Worm (Caenorhabditis elegans): Measurements from ENCODE around the gene B0244.9.

The B0244.9 gene

DNA sequence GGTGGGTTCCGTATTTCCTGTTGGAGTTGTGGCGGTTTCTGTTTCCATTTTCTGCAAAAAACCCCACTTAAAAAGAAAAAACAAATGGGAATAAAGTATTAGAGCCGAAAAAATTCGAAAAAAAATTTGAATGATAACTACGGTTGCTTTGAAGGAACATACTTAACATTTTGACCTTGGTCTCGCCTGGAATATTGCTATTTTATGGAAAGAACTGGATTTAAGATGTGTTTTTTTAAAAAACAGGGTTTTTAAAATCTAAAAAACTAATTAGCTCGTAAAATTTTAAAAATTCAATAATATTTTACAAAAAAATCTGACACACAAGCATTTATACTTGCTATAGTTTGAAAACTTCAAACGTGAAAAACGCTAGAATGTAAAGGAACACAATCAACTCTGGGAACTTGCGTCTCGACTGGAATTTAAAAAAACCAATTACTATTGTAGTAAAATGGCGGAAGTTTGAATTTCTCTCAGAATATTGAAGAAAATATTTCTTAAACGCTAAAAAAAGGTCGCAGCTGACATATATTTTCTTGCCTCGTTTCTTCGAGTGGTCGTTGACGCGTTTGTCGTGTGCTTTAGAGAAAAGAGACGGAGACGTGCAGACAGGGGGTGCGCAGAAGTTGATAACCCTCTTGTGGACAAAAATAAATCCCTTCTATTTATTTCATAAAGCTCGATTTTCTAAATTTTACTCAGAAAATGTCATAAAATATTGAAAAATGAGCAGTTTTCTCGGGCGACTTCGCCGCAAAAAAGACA lies 32.7 kb downstream of the B0244.9 start, which contains the start of the genes lgg-3 and rgs-5 (continued):
- TF ChIP-seq sup-37 (GFP tag; optimal IDR thresholded peaks at IDR 0.05): no peak
- TF ChIP-seq F16B12.6 (tag; optimal IDR thresholded peaks at IDR 0.05): no peak
- TF ChIP-seq irx-1 (tag; optimal IDR thresholded peaks at IDR 0.05): no peak
- no peak for TF ChIP-seq grh-1 (GFP tag; IDR thresholded peaks at IDR 0.05)
- no peak for TF ChIP-seq lin-14 (GFP tag; optimal IDR thresholded peaks at IDR 0.05)
- TF ChIP-seq zag-1 (tag; optimal IDR thresholded peaks at IDR 0.05): no peak
- no peak for TF ChIP-seq nhr-237 (tag; optimal IDR thresholded peaks at IDR 0.05)
- TF ChIP-seq nhr-47 (tag; optimal IDR thresholded peaks at IDR 0.05): no peak
- TF ChIP-seq fkh-8 (tag; optimal IDR thresholded peaks at IDR 0.05): peak; percentile 1
- no peak for TF ChIP-seq unc-98 (GFP tag; IDR thresholded peaks at IDR 0.05)
- TF ChIP-seq mep-1 (tag; optimal IDR thresholded peaks at IDR 0.05): peak; percentile 15
- no peak for TF ChIP-seq fkh-4 (tag; optimal IDR thresholded peaks at IDR 0.05; ENCODE audit: borderline replicate concordance)
- TF ChIP-seq nhr-85 (tag): peak; percentile 17
- TF ChIP-seq efl-1 (optimal IDR thresholded peaks at IDR 0.05): peak; percentile 50 to 70
- TF ChIP-seq efl-1 (GFP tag; optimal IDR thresholded peaks at IDR 0.05 in 1 of 2): peak; percentile 47 to 93
- TF ChIP-seq ceh-88 (GFP tag; IDR thresholded peaks at IDR 0.05): no peak
- TF ChIP-seq mef-2 (tag; optimal IDR thresholded peaks at IDR 0.05): no peak
- no peak for TF ChIP-seq nhr-19 (GFP tag; conservative IDR thresholded peaks at IDR 0.05)
- peak; percentile 30 for TF ChIP-seq snu-23 (GFP tag; optimal IDR thresholded peaks at IDR 0.05)
- no peak for TF ChIP-seq skn-1 (tag; optimal IDR thresholded peaks at IDR 0.05)
- no peak for TF ChIP-seq lin-39 (tag; optimal IDR thresholded peaks at IDR 0.05)
- TF ChIP-seq vab-15 (tag; optimal IDR thresholded peaks at IDR 0.05): no peak
- peak in 1 of 2 experiments; percentile 8 for TF ChIP-seq mdl-1 (tag; optimal IDR thresholded peaks at IDR 0.05)
- TF ChIP-seq nhr-77 (tag; optimal IDR thresholded peaks at IDR 0.05): no peak
- no peak for TF ChIP-seq fkh-10 (GFP tag; optimal IDR thresholded peaks at IDR 0.05)
- TF ChIP-seq hlh-4 (tag; optimal IDR thresholded peaks at IDR 0.05): no peak
- TF ChIP-seq unc-130 (tag; optimal IDR thresholded peaks at IDR 0.05): no peak
- TF ChIP-seq alr-1 (tag; optimal IDR thresholded peaks at IDR 0.05; ENCODE audit: borderline replicate concordance): no peak
- no peak for TF ChIP-seq ztf-11 (tag; optimal IDR thresholded peaks at IDR 0.05)
- TF ChIP-seq C16A3.4 (tag; optimal IDR thresholded peaks at IDR 0.05): peak; percentile 27
- no peak for TF ChIP-seq lir-3 (tag; optimal IDR thresholded peaks at IDR 0.05; ENCODE audit: poor library complexity)
- no peak for TF ChIP-seq ceh-90 (tag; optimal IDR thresholded peaks at IDR 0.05)
- TF ChIP-seq unc-62 (GFP tag; optimal IDR thresholded peaks at IDR 0.05): no peak
- peak; percentile 46 for TF ChIP-seq nhr-71 (tag; optimal IDR thresholded peaks at IDR 0.05)
- no peak for TF ChIP-seq nhr-28 (tag; optimal IDR thresholded peaks at IDR 0.05)
- TF ChIP-seq Y116A8C.19 (tag; optimal IDR thresholded peaks at IDR 0.05; ENCODE audit: borderline replicate concordance): no peak
- TF ChIP-seq aly-2 (tag; optimal IDR thresholded peaks at IDR 0.05): no peak
- no peak for TF ChIP-seq hlh-17 (GFP tag; optimal IDR thresholded peaks at IDR 0.05; ENCODE audit: borderline replicate concordance)
- no peak for TF ChIP-seq snpc-4 (tag; optimal IDR thresholded peaks at IDR 0.05)
- TF ChIP-seq blmp-1 (tag; optimal IDR thresholded peaks at IDR 0.05): peak; percentile 20
- TF ChIP-seq sox-4 (tag; optimal IDR thresholded peaks at IDR 0.05): no peak
- TF ChIP-seq unc-86 (tag; optimal IDR thresholded peaks at IDR 0.05): no peak
- no peak for TF ChIP-seq pag-3 (tag; optimal IDR thresholded peaks at IDR 0.05; ENCODE audit: borderline replicate concordance, insufficient read depth)
- TF ChIP-seq efl-3 (GFP tag; optimal IDR thresholded peaks at IDR 0.05): no peak
- TF ChIP-seq lin-15B (tag; optimal IDR thresholded peaks at IDR 0.05): peak; percentile 18
- TF ChIP-seq jun-1 (tag; optimal IDR thresholded peaks at IDR 0.05): no peak
- TF ChIP-seq ceh-82 (tag; optimal IDR thresholded peaks at IDR 0.05): peak in 1 of 3 experiments; percentile 34
- TF ChIP-seq nhr-90 (tag; optimal IDR thresholded peaks at IDR 0.05; ENCODE audit: poor library complexity): no peak
- TF ChIP-seq isw-1 (GFP tag; IDR thresholded peaks at IDR 0.05): no peak
- TF ChIP-seq C34B4.2 (tag; optimal IDR thresholded peaks at IDR 0.05): no peak
- no peak for TF ChIP-seq C04F5.9 (tag; optimal IDR thresholded peaks at IDR 0.05)
- TF ChIP-seq tbx-2 (tag; optimal IDR thresholded peaks at IDR 0.05): no peak
